Fruit fly (Drosophila melanogaster): ENCODE measurements around the gene CG4456.
A peak's percentile ranks its signal among the peaks of the same experiment; 100 is the strongest.

CG4456 gene

DNA sequence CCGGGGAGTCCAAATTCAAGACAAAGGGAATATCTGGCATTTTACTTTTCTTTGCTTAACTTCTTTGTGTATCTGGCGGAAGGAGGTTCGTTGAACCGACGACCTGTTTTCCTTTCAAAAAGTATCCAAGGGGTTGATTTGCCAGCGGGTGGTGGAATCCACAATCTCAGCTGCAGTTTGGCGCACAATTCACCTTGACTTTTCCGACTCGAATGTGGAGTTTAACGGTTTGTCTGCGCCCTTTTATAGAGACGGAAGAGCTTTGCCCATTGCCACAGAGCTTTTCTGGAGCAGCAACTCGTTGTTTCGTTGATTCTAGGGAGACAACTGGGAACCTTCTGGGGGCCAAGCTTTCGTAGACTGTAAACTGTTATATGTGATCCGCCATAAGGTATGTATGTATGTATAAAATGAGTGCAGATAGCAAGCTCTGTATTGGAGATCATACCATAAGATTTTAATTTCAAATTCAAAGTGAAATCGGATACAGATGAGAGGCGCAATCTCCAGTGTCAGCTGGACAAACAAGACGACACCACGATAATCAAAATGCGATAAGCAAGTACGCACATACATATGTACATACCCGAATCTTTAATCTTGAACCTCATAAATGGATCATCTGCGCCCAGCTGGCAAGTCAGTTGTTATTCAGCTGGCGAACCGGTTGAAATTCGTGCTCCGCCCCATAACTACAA lies at the start of gene CG4456, which contains the start of the genes Hsp67Bc and Hsp22:
Gene CG4456, plus strand, starts transcription at position 445 of the 698 bp plus-strand sequence.
Gene Hsp67Bc, minus strand, starts transcription at position 220 of the 698 bp plus-strand sequence.
Gene Hsp22, plus strand, starts transcription at position 654 of the 698 bp plus-strand sequence.
- TF ChIP-seq Jra (GFP tag; optimal IDR thresholded peaks at IDR 0.05) (no peak), Rel (GFP tag; optimal IDR thresholded peaks at IDR 0.05) (no peak), Rel (tag; optimal IDR thresholded peaks at IDR 0.05) (peak; percentile 5), Vsx2 (GFP tag; optimal IDR thresholded peaks at IDR 0.05; ENCODE audit: partially characterized antibody) (no peak), Sp1 (GFP tag; optimal IDR thresholded peaks at IDR 0.05) (no peak), rgr (GFP tag; optimal IDR thresholded peaks at IDR 0.05) (no peak)

- TF ChIP-seq Myc (optimal IDR thresholded peaks at IDR 0.05), result peak; percentile 32
- no peak for TF ChIP-seq brk (GFP tag; optimal IDR thresholded peaks at IDR 0.05)
- TF ChIP-seq Hr78 (GFP tag; optimal IDR thresholded peaks at IDR 0.05), result no peak
- TF ChIP-seq sv (GFP tag; optimal IDR thresholded peaks at IDR 0.05), result no peak
- peak; percentile 18 for TF ChIP-seq HLH106 (tag; optimal IDR thresholded peaks at IDR 0.05)
- peak in 1 of 2 experiments; percentile 2 for TF ChIP-seq foxo (GFP tag; optimal IDR thresholded peaks at IDR 0.05)
Observed at dm6 chr3L:9333745-9334382, 38.7 kb upstream of the CG4456 start, which contains the start of gene PGRP-LA. Gene PGRP-LA, plus strand, starts transcription at chr3L:9334332.

DNA sequence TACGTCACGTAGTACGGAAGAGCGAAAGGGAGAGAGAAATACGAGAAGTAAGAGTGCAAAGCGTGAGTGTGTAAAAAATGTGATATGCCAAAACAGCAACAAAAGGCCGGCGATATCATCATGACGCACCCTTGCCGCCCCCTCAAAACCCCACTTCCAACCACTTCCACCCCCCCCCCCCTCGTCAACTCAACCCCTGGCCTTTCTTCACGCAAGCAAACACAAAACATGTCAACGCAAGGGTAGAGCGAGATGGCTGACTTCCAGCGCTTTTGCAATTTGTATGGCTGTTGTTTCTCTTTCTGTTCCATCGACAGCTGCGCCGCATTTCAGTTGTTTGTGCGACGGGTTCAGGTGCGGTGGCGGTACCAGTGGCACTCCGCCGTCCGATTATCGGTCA lies 36.8 kb upstream of the CG4456 start:
- TF ChIP-seq Hnf4 (GFP tag; optimal IDR thresholded peaks at IDR 0.05), result no peak
- TF ChIP-seq tai (GFP tag; optimal IDR thresholded peaks at IDR 0.05), result no peak
- no peak for TF ChIP-seq br (GFP tag; optimal IDR thresholded peaks at IDR 0.05)
- TF ChIP-seq sv (GFP tag; optimal IDR thresholded peaks at IDR 0.05), result no peak
- TF ChIP-seq Rel (GFP tag; optimal IDR thresholded peaks at IDR 0.05), result no peak
- TF ChIP-seq Rel (tag; optimal IDR thresholded peaks at IDR 0.05), result peak; percentile 91
- TF ChIP-seq GATAd (GFP tag; optimal IDR thresholded peaks at IDR 0.05), result no peak
- TF ChIP-seq CG9705 (GFP tag; optimal IDR thresholded peaks at IDR 0.05), result no peak
- peak; percentile 73 for TF ChIP-seq psq (GFP tag; optimal IDR thresholded peaks at IDR 0.05)
- TF ChIP-seq CrebA (GFP tag; optimal IDR thresholded peaks at IDR 0.05; ENCODE audit: borderline replicate concordance), result no peak
- no peak for TF ChIP-seq ey (GFP tag; optimal IDR thresholded peaks at IDR 0.05)
- TF ChIP-seq Hr78 (GFP tag; optimal IDR thresholded peaks at IDR 0.05), result no peak
- peak in 1 of 2 experiments; percentile 14 for TF ChIP-seq foxo (GFP tag; optimal IDR thresholded peaks at IDR 0.05)
- no peak for TF ChIP-seq lola (GFP tag; optimal IDR thresholded peaks at IDR 0.05)
- TF ChIP-seq h (GFP tag; optimal IDR thresholded peaks at IDR 0.05), result peak; percentile 33
- no peak for TF ChIP-seq pan (optimal IDR thresholded peaks at IDR 0.05)
- TF ChIP-seq Dif (GFP tag; optimal IDR thresholded peaks at IDR 0.05; ENCODE audit: partially characterized antibody), result no peak
- peak; percentile 11 for TF ChIP-seq OdsH (GFP tag; optimal IDR thresholded peaks at IDR 0.05)
- no peak for TF ChIP-seq Myc (optimal IDR thresholded peaks at IDR 0.05)
- TF ChIP-seq Dfd (GFP tag; optimal IDR thresholded peaks at IDR 0.05), result no peak
- no peak for TF ChIP-seq HLH106 (tag; optimal IDR thresholded peaks at IDR 0.05)
- no peak for TF ChIP-seq dsf (GFP tag; optimal IDR thresholded peaks at IDR 0.05; ENCODE audit: borderline replicate concordance)
- TF ChIP-seq woc (GFP tag; optimal IDR thresholded peaks at IDR 0.05), result no peak
- no peak for TF ChIP-seq fru (GFP tag; optimal IDR thresholded peaks at IDR 0.05)
- no peak for TF ChIP-seq brk (GFP tag; optimal IDR thresholded peaks at IDR 0.05)
- peak; percentile 4 for TF ChIP-seq dmrt93B (GFP tag; optimal IDR thresholded peaks at IDR 0.05)
- TF ChIP-seq usp (GFP tag; optimal IDR thresholded peaks at IDR 0.05), result no peak
- no peak for TF ChIP-seq jim (GFP tag; optimal IDR thresholded peaks at IDR 0.05)
- TF ChIP-seq Jra (GFP tag; optimal IDR thresholded peaks at IDR 0.05), result no peak
- peak; percentile 13 for TF ChIP-seq rgr (GFP tag; optimal IDR thresholded peaks at IDR 0.05)
- TF ChIP-seq CG32264 (GFP tag; optimal IDR thresholded peaks at IDR 0.05), result no peak
- TF ChIP-seq Mio (GFP tag; optimal IDR thresholded peaks at IDR 0.05), result no peak
- TF ChIP-seq N (GFP tag; optimal IDR thresholded peaks at IDR 0.05), result no peak
- no peak for TF ChIP-seq sage (GFP tag; optimal IDR thresholded peaks at IDR 0.05)
- TF ChIP-seq Sp1 (GFP tag; optimal IDR thresholded peaks at IDR 0.05), result peak; percentile 4
- TF ChIP-seq Abd-B (GFP tag; optimal IDR thresholded peaks at IDR 0.05), result no peak
- TF ChIP-seq Hr83 (GFP tag; optimal IDR thresholded peaks at IDR 0.05; ENCODE audit: poor library complexity, severe bottlenecking), result no peak
- peak in 1 of 2 experiments; percentile 0 for TF ChIP-seq dl (GFP tag; optimal IDR thresholded peaks at IDR 0.05; ENCODE audit: insufficient read depth in 1 of 2, partially characterized antibody in 2 of 2)
- no peak for TF ChIP-seq Vsx2 (GFP tag; optimal IDR thresholded peaks at IDR 0.05; ENCODE audit: partially characterized antibody)
